Worm (Caenorhabditis elegans) whole organism, L1 larva: ENCODE results near the gene let-268.

Source experiments
- C04F5.9 ChIP-seq: sonication (generic microtip); optimal IDR thresholded peaks from 2 replicates; lab custom pipeline; 2016; ENCODE audit warnings: missing genetic modification characterization, missing compliant biosample characterization
- F16B12.6 ChIP-seq: fragments of 150-350 bp; optimal IDR thresholded peaks from 2 replicates; lab custom pipeline; 2014; ENCODE audit warnings: missing biosample characterization, missing genetic modification characterization
- aha-1 ChIP-seq: fragments of 150-350 bp; optimal IDR thresholded peaks from 2 replicates; lab custom pipeline; 2014; ENCODE audit warnings: missing biosample characterization, missing genetic modification characterization
- alr-1 ChIP-seq: fragments of 200-800 bp; sonication (Bioruptor generic); optimal IDR thresholded peaks from 2 replicates; lab custom pipeline; 2018; ENCODE audit warnings: borderline replicate concordance, mild to moderate bottlenecking, missing genetic modification characterization, missing compliant biosample characterization
- ama-1 ChIP-seq: fragments of 150-350 bp; optimal IDR thresholded peaks from 2 replicates; lab custom pipeline; 2014
- blmp-1 ChIP-seq: fragments of 150-350 bp; optimal IDR thresholded peaks from 2 replicates; lab custom pipeline; 2014; ENCODE audit warnings: missing biosample characterization, missing genetic modification characterization
- ceh-63 ChIP-seq: fragments of 200-800 bp; sonication (Bioruptor generic); optimal IDR thresholded peaks from 2 replicates; lab custom pipeline; 2018; ENCODE audit warnings: mild to moderate bottlenecking, missing genetic modification characterization, missing compliant biosample characterization
- ceh-88 ChIP-seq: fragments of 200-800 bp; sonication (Bioruptor generic); IDR thresholded peaks from 2 replicates; pipeline ENCODE4 v1.3.6; 2022; ENCODE audit warnings: missing genetic modification characterization, missing compliant biosample characterization
- ceh-90 ChIP-seq: sonication (generic microtip); optimal IDR thresholded peaks from 2 replicates; lab custom pipeline; 2016; ENCODE audit warnings: missing genetic modification characterization, missing compliant biosample characterization
- ces-1 ChIP-seq: fragments of 150-350 bp; optimal IDR thresholded peaks from 2 replicates; lab custom pipeline; 2014; ENCODE audit warnings: missing biosample characterization, missing genetic modification reagents, missing genetic modification characterization
- dsc-1 ChIP-seq: sonication (generic microtip); optimal IDR thresholded peaks from 2 replicates; lab custom pipeline; 2016; ENCODE audit warnings: mild to moderate bottlenecking, missing genetic modification characterization, missing compliant biosample characterization
- efl-1 ChIP-seq, 4 experiments: fragments of 150-350 bp; optimal IDR thresholded peaks in 3 of 4; peaks in 1 of 4; 1 replicate in 1 of 4; 2 replicates in 3 of 4; lab custom pipeline; 2014; ENCODE audit warnings: missing biosample characterization in 2 of 4, missing genetic modification characterization in 2 of 4, missing genetic modification reagents in 2 of 4
- efl-3 ChIP-seq: fragments of 200-800 bp; sonication (Bioruptor generic); optimal IDR thresholded peaks from 2 replicates; lab custom pipeline; 2018; ENCODE audit warnings: mild to moderate bottlenecking, missing genetic modification characterization, missing compliant biosample characterization
- egl-13 ChIP-seq: sonication (generic microtip); optimal IDR thresholded peaks from 2 replicates; lab custom pipeline; 2016; ENCODE audit warnings: missing genotype, missing genetic modification reagents, missing genetic modification characterization, missing compliant biosample characterization
- elt-2 ChIP-seq: sonication (generic microtip); optimal IDR thresholded peaks from 2 replicates; lab custom pipeline; 2016; ENCODE audit warnings: missing genetic modification characterization, mild to moderate bottlenecking, inconsistent platforms, missing compliant biosample characterization, missing genetic modification reagents
- elt-3 ChIP-seq, 6 experiments: fragments of 150-350 bp in 1 of 6; sonication (generic microtip); optimal IDR thresholded peaks; 2 replicates each; lab custom pipeline; 2017 to 2018; ENCODE audit warnings: missing biosample characterization in 6 of 6, missing genetic modification characterization in 6 of 6, inconsistent platforms in 1 of 6
- fkh-8 ChIP-seq: sonication (generic microtip); optimal IDR thresholded peaks from 2 replicates; lab custom pipeline; 2016; ENCODE audit warnings: mild to moderate bottlenecking, missing genetic modification characterization, missing compliant biosample characterization
- grh-1 ChIP-seq: fragments of 200-800 bp; sonication (Bioruptor generic); IDR thresholded peaks from 2 replicates; pipeline ENCODE4 v1.3.6; 2022; ENCODE audit warnings: missing genetic modification reagents, missing genetic modification characterization, missing compliant biosample characterization
- irx-1 ChIP-seq: sonication (generic microtip); optimal IDR thresholded peaks from 2 replicates; lab custom pipeline; 2016; ENCODE audit warnings: missing genetic modification characterization, missing compliant biosample characterization
- lin-13 ChIP-seq: fragments of 150-350 bp; optimal IDR thresholded peaks from 2 replicates; lab custom pipeline; 2014; ENCODE audit warnings: missing biosample characterization, missing genetic modification reagents, missing genetic modification characterization
- lin-15B ChIP-seq: fragments of 150-350 bp; sonication (generic microtip); optimal IDR thresholded peaks from 3 replicates; lab custom pipeline; 2014; ENCODE audit warnings: missing biosample characterization, missing genetic modification characterization
- lin-39 ChIP-seq: fragments of 150-350 bp; optimal IDR thresholded peaks from 2 replicates; lab custom pipeline; 2014; ENCODE audit warnings: missing biosample characterization, missing genetic modification reagents, missing genetic modification characterization
- lir-3 ChIP-seq: sonication (generic microtip); optimal IDR thresholded peaks from 2 replicates; lab custom pipeline; 2016; ENCODE audit warnings: mild to moderate bottlenecking, missing genetic modification characterization, moderate library complexity, missing compliant biosample characterization; ENCODE audit not compliant: poor library complexity
- mab-9 ChIP-seq: fragments of 200-800 bp; sonication (Bioruptor generic); IDR thresholded peaks from 2 replicates; pipeline ENCODE4 v1.3.6; 2022; ENCODE audit warnings: missing genetic modification reagents, missing genetic modification characterization, missing compliant biosample characterization
- mdl-1 ChIP-seq, 2 experiments: fragments of 150-350 bp; optimal IDR thresholded peaks; 2 replicates each; lab custom pipeline; 2014 to 2017; ENCODE audit warnings: missing biosample characterization in 2 of 2, missing genetic modification characterization in 2 of 2, inconsistent platforms in 1 of 2
- mep-1 ChIP-seq: fragments of 150-350 bp; optimal IDR thresholded peaks from 2 replicates; lab custom pipeline; 2014; ENCODE audit warnings: missing biosample characterization, missing genetic modification characterization
- nhr-19 ChIP-seq: fragments of 200-800 bp; sonication (Bioruptor generic); conservative IDR thresholded peaks from 2 replicates; pipeline ENCODE4 v1.3.6; 2022; ENCODE audit warnings: missing genetic modification characterization, missing compliant biosample characterization
- nhr-20 ChIP-seq: sonication (generic microtip); optimal IDR thresholded peaks from 2 replicates; lab custom pipeline; 2016; ENCODE audit warnings: mild to moderate bottlenecking, missing genetic modification characterization, missing compliant biosample characterization
- nhr-71 ChIP-seq: sonication (generic microtip); optimal IDR thresholded peaks from 2 replicates; lab custom pipeline; 2016; ENCODE audit warnings: mild to moderate bottlenecking, missing genetic modification characterization, moderate library complexity, missing compliant biosample characterization
- nhr-85 ChIP-seq: sonication (generic microtip); peaks from one replicate; lab custom pipeline; 2016; ENCODE audit warnings: missing genetic modification characterization, inconsistent platforms, missing compliant biosample characterization
- pqm-1 ChIP-seq: sonication (generic microtip); optimal IDR thresholded peaks from 3 replicates; lab custom pipeline; 2017; ENCODE audit warnings: missing biosample characterization, missing genetic modification characterization
- rnt-1 ChIP-seq: sonication (generic microtip); optimal IDR thresholded peaks from 2 replicates; lab custom pipeline; 2016; ENCODE audit warnings: mild to moderate bottlenecking, missing genetic modification characterization, moderate library complexity, missing compliant biosample characterization
- skn-1 ChIP-seq: fragments of 150-350 bp; optimal IDR thresholded peaks from 2 replicates; lab custom pipeline; 2014; ENCODE audit warnings: missing biosample characterization, missing genetic modification characterization
- snpc-4 ChIP-seq: fragments of 150-350 bp; optimal IDR thresholded peaks from 2 replicates; lab custom pipeline; 2014; ENCODE audit warnings: missing biosample characterization, missing genetic modification characterization
- snu-23 ChIP-seq: sonication (generic microtip); optimal IDR thresholded peaks from 2 replicates; lab custom pipeline; 2016; ENCODE audit warnings: missing genetic modification characterization, missing compliant biosample characterization
- sox-4 ChIP-seq: sonication (generic microtip); optimal IDR thresholded peaks from 2 replicates; lab custom pipeline; 2016; ENCODE audit warnings: missing genetic modification characterization, missing compliant biosample characterization
- swsn-7 ChIP-seq: sonication (generic microtip); optimal IDR thresholded peaks from 2 replicates; lab custom pipeline; 2016; ENCODE audit warnings: missing genetic modification characterization, missing compliant biosample characterization
- unc-30 ChIP-seq: sonication (generic microtip); optimal IDR thresholded peaks from 2 replicates; lab custom pipeline; 2017; ENCODE audit warnings: missing biosample characterization, missing genetic modification characterization
- xbp-1 ChIP-seq: sonication (generic microtip); optimal IDR thresholded peaks from 2 replicates; lab custom pipeline; 2016; ENCODE audit warnings: missing genetic modification characterization, missing compliant biosample characterization
- zag-1 ChIP-seq: fragments of 150-350 bp; optimal IDR thresholded peaks from 2 replicates; lab custom pipeline; 2014; ENCODE audit warnings: missing biosample characterization, missing genetic modification characterization
- zip-4 ChIP-seq: fragments of 200-800 bp; sonication (Bioruptor generic); optimal IDR thresholded peaks from 2 replicates; lab custom pipeline; 2018; ENCODE audit warnings: mild to moderate bottlenecking, missing genetic modification characterization, moderate library complexity, missing compliant biosample characterization
- ztf-11 ChIP-seq, 2 experiments: sonication (generic microtip); optimal IDR thresholded peaks; 2 replicates each; lab custom pipeline; 2016 to 2017; ENCODE audit warnings: missing genetic modification characterization in 2 of 2, missing biosample characterization in 1 of 2, missing compliant biosample characterization in 1 of 2

Gene let-268

ce11 chrII:10044961-10045360, 5.2 kb upstream of the let-268 start, which contains the start of the genes F52H3.11 and bath-38 (continued):
- TF ChIP-seq F16B12.6 (peak; percentile 81), mdl-1 (tag; optimal IDR thresholded peaks at IDR 0.05; lab: Kevin White, UChicago) (no peak), mep-1 (peak; percentile 57), nhr-20 (tag; lab: Kevin White, UChicago) (peak; percentile 51), unc-30 (no peak), irx-1 (tag; lab: Kevin White, UChicago) (no peak), dsc-1 (tag; lab: Kevin White, UChicago) (no peak), lin-13 (GFP tag; lab: Kevin White, UChicago) (no peak), egl-13 (tag; lab: Kevin White, UChicago) (no peak), sox-4 (tag; lab: Kevin White, UChicago) (no peak), lir-3 (no peak), ztf-11 (tag; optimal IDR thresholded peaks at IDR 0.05; lab: Kevin White, UChicago) (no peak), ceh-90 (no peak), rnt-1 (peak; percentile 37), elt-2 (tag; lab: Kevin White, UChicago) (no peak), pqm-1 (tag; lab: Kevin White, UChicago) (no peak), ceh-88 (GFP tag; lab: Robert Waterston, UW) (no peak), nhr-85 (tag; lab: Kevin White, UChicago) (peak; percentile 69), ces-1 (no peak), alr-1 (tag; lab: Kevin White, UChicago) (no peak), ama-1 (lab: Kevin White, UChicago) (peak; percentile 5), blmp-1 (tag; lab: Kevin White, UChicago) (peak; percentile 56), ceh-63 (GFP tag; lab: Kevin White, UChicago) (no peak), swsn-7 (tag; lab: Kevin White, UChicago) (peak; percentile 36), zag-1 (no peak), C04F5.9 (no peak), skn-1 (tag; lab: Kevin White, UChicago) (peak; percentile 37), lin-39 (no peak), efl-3 (GFP tag; lab: Kevin White, UChicago) (no peak), nhr-71 (peak; percentile 27), snpc-4 (no peak)

- TF ChIP-seq pqm-1 (tag; lab: Kevin White, UChicago) (no peak), elt-2 (tag; lab: Kevin White, UChicago) (no peak), xbp-1 (tag; lab: Kevin White, UChicago) (no peak), fkh-8 (tag; lab: Kevin White, UChicago) (no peak), dsc-1 (tag; lab: Kevin White, UChicago) (no peak), ztf-11 (tag; optimal IDR thresholded peaks at IDR 0.05; lab: Kevin White, UChicago) (no peak), zip-4 (GFP tag; lab: Kevin White, UChicago) (no peak), grh-1 (GFP tag; lab: Robert Waterston, UW) (no peak), lin-13 (GFP tag; lab: Kevin White, UChicago) (no peak), lin-15B (tag; lab: Kevin White, UChicago) (no peak), elt-3 (tag; optimal IDR thresholded peaks at IDR 0.05; lab: Kevin White, UChicago) (no peak), mab-9 (no peak), rnt-1 (no peak), ceh-88 (GFP tag; lab: Robert Waterston, UW) (no peak), aha-1 (tag; lab: Kevin White, UChicago) (no peak)
- TF ChIP-seq, all 84 proteins: peak for 0
Measured at ce11 chrII:10040834-10041233, 1.1 kb upstream of the let-268 start, which contains the start of gene ogr-2. Gene ogr-2, plus strand, starts transcription at chrII:10041134.

DNA sequence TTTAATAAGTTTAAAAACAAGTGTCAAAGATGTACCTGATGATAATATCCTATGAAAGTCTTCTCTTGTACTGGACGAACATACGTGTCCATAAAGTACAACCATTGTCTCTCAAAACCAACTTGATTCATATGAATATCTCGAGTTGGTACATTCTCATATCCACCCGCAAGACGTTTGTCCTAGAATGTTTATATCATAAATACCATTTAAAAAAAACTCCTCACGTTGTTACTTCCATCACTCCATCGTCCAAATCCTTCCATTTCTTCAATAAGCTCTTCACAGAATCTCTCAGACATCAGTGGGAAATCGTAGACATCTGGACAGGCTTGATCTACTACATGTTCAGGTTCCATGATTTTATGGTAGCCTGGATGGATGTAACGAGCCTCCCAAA, 4.4 kb downstream of the let-268 start:
- TF ChIP-seq nhr-19: no peak
- TF ChIP-seq snu-23 (GFP tag; lab: Kevin White, UChicago): no peak
- no peak for TF ChIP-seq efl-1 (optimal IDR thresholded peaks at IDR 0.05; lab: Kevin White, UChicago)
- peak in 1 of 2 experiments; percentile 28 for TF ChIP-seq efl-1 (GFP tag; optimal IDR thresholded peaks at IDR 0.05 in 1 of 2; lab: Kevin White, UChicago)
